Fruit fly (Drosophila melanogaster): ENCODE measurements around the gene CG5274.

CG5274 gene

dm6 chr3L:20447957-20448356 is 20.5 kb upstream of the CG5274 start (continued):
- TF ChIP-seq CG7745 (tag; optimal IDR thresholded peaks at IDR 0.05) (peak; percentile 83), bab2 (GFP tag; optimal IDR thresholded peaks at IDR 0.05) (no peak), CG15696 (tag; optimal IDR thresholded peaks at IDR 0.05) (peak; percentile 70), CG6683 (GFP tag; optimal IDR thresholded peaks at IDR 0.05) (peak; percentile 20), Fer3 (tag; optimal IDR thresholded peaks at IDR 0.05) (peak; percentile 61), B-H1 (GFP tag; IDR thresholded peaks at IDR 0.05) (no peak), Dbx (GFP tag; IDR thresholded peaks at IDR 0.05) (no peak; the same call in 2 of the 3 replicates), CG15073 (GFP tag; optimal IDR thresholded peaks at IDR 0.05) (no peak), seq (GFP tag; IDR thresholded peaks at IDR 0.05) (0 out of 2 replicates have a peak, but pooled peaks have one; percentile 23), zen2 (GFP tag; IDR thresholded peaks at IDR 0.05; ENCODE audit: partially characterized antibody) (no peak), CG9817 (tag; optimal IDR thresholded peaks at IDR 0.05) (peak; percentile 29), stwl (tag; optimal IDR thresholded peaks at IDR 0.05) (no peak), CG17385 (GFP tag; optimal IDR thresholded peaks at IDR 0.05) (peak; percentile 38), schlank (tag; optimal IDR thresholded peaks at IDR 0.05) (peak; percentile 63), ato (GFP tag; IDR thresholded peaks at IDR 0.05; ENCODE audit: partially characterized antibody) (no peak), CG10431 (GFP tag; optimal IDR thresholded peaks at IDR 0.05) (no peak), CG11560 (tag; IDR thresholded peaks at IDR 0.05) (no peak), Jarid2 (GFP tag; optimal IDR thresholded peaks at IDR 0.05) (peak; percentile 0), nom (GFP tag; optimal IDR thresholded peaks at IDR 0.05) (peak; percentile 37), CG13894 (tag; optimal IDR thresholded peaks at IDR 0.05) (no peak), CG6854 (GFP tag; optimal IDR thresholded peaks at IDR 0.05) (peak; percentile 74), CG5180 (GFP tag; optimal IDR thresholded peaks at IDR 0.05) (no peak), tap (tag; optimal IDR thresholded peaks at IDR 0.05) (peak; percentile 42), CG8089 (GFP tag; optimal IDR thresholded peaks at IDR 0.05) (no peak), shn (GFP tag; optimal IDR thresholded peaks at IDR 0.05) (no peak), CG9932 (GFP tag; IDR thresholded peaks at IDR 0.05) (no peak), CG4328 (GFP tag; optimal IDR thresholded peaks at IDR 0.05) (peak; percentile 6), pita (GFP tag; optimal IDR thresholded peaks at IDR 0.05) (no peak), CrebB (tag; optimal IDR thresholded peaks at IDR 0.05) (peak; percentile 59), CG3847 (GFP tag; IDR thresholded peaks at IDR 0.05) (no peak), tna (GFP tag; IDR thresholded peaks at IDR 0.05; ENCODE audit: partially characterized antibody) (no peak), CG4282 (GFP tag; optimal IDR thresholded peaks at IDR 0.05) (no peak), org-1 (GFP tag; optimal IDR thresholded peaks at IDR 0.05) (no peak), NfI (GFP tag; optimal IDR thresholded peaks at IDR 0.05) (peak; percentile 45), Fer2 (tag; optimal IDR thresholded peaks at IDR 0.05) (peak; percentile 28), CG7963 (GFP tag; IDR thresholded peaks at IDR 0.05; ENCODE audit: partially characterized antibody) (no peak), CG33213 (GFP tag; optimal IDR thresholded peaks at IDR 0.05) (no peak), CG8924 (tag; optimal IDR thresholded peaks at IDR 0.05) (peak; percentile 26), da (GFP tag; optimal IDR thresholded peaks at IDR 0.05) (no peak), B-H2 (GFP tag; optimal IDR thresholded peaks at IDR 0.05) (peak; percentile 30), Sry-β (GFP tag; optimal IDR thresholded peaks at IDR 0.05) (peak; percentile 15), onecut (GFP tag; IDR thresholded peaks at IDR 0.05) (peak; percentile 8; the same call in 1 of the 2 replicates), mirr (GFP tag; optimal IDR thresholded peaks at IDR 0.05) (peak; percentile 20), odd (GFP tag; optimal IDR thresholded peaks at IDR 0.05) (peak; percentile 62), so (GFP tag; IDR thresholded peaks at IDR 0.05) (peak; percentile 12; the same call in 1 of the 3 replicates), CG4360 (GFP tag; IDR thresholded peaks at IDR 0.05) (no peak), CG17568 (GFP tag; optimal IDR thresholded peaks at IDR 0.05) (peak; percentile 68), dmrt11E (tag; optimal IDR thresholded peaks at IDR 0.05) (no peak), CG15269 (tag; optimal IDR thresholded peaks at IDR 0.05) (peak; percentile 24), kay (GFP tag; optimal IDR thresholded peaks at IDR 0.05) (no peak)

Data from whole organism, embryonic.